Fruit fly (Drosophila melanogaster) whole organism, adult: ENCODE measurements around the gene SclA.

Source experiments
- CG11617 ChIP-seq: fragments of 200-800 bp; sonication (Bioruptor generic); optimal IDR thresholded peaks from 2 replicates; lab custom pipeline; 2017; ENCODE audit warnings: mild to moderate bottlenecking, missing biosample characterization, missing genetic modification reagents, missing genetic modification characterization
- CG12768 ChIP-seq: fragments of 200-800 bp; sonication (Bioruptor generic); optimal IDR thresholded peaks from 2 replicates; lab custom pipeline; 2017; ENCODE audit warnings: missing biosample characterization, missing genetic modification characterization, mild to moderate bottlenecking, moderate library complexity, missing genetic modification reagents
- CG14711 ChIP-seq: fragments of 200-800 bp; sonication (Bioruptor generic); optimal IDR thresholded peaks from 2 replicates; lab custom pipeline; 2018; ENCODE audit warnings: missing biosample characterization, mild to moderate bottlenecking, missing genetic modification characterization, moderate library complexity
- CG1620 ChIP-seq: fragments of 200-800 bp; sonication (Bioruptor generic); optimal IDR thresholded peaks from 2 replicates; lab custom pipeline; 2016; ENCODE audit warnings: missing biosample characterization, missing genetic modification characterization
- CG33017 ChIP-seq: fragments of 200-800 bp; sonication (Bioruptor generic); optimal IDR thresholded peaks from 2 replicates; lab custom pipeline; 2018; ENCODE audit warnings: missing biosample characterization, mild to moderate bottlenecking, missing genetic modification characterization, moderate library complexity
- CG5204 ChIP-seq: fragments of 200-800 bp; sonication (Bioruptor generic); optimal IDR thresholded peaks from 2 replicates; lab custom pipeline; 2016; ENCODE audit warnings: missing biosample characterization, missing genetic modification characterization
- CG7045 ChIP-seq: fragments of 200-800 bp; sonication (Bioruptor generic); optimal IDR thresholded peaks from 2 replicates; lab custom pipeline; 2017; ENCODE audit warnings: missing biosample characterization, mild to moderate bottlenecking, missing genetic modification characterization
- CG7101 ChIP-seq: fragments of 200-800 bp; sonication (Bioruptor generic); optimal IDR thresholded peaks from 2 replicates; lab custom pipeline; 2018; ENCODE audit warnings: missing biosample characterization, mild to moderate bottlenecking, missing genetic modification characterization, moderate library complexity
- Clk ChIP-seq: fragments of 200-800 bp; sonication (Bioruptor generic); optimal IDR thresholded peaks from 2 replicates; lab custom pipeline; 2017; ENCODE audit warnings: missing biosample characterization, missing genetic modification characterization
- Crg-1 ChIP-seq: fragments of 200-800 bp; sonication (Bioruptor generic); optimal IDR thresholded peaks from 2 replicates; lab custom pipeline; 2016; ENCODE audit warnings: missing biosample characterization, missing genetic modification characterization
- Hr96 ChIP-seq: fragments of 200-800 bp; sonication (Bioruptor generic); optimal IDR thresholded peaks from 2 replicates; lab custom pipeline; 2016; ENCODE audit warnings: missing biosample characterization, missing genetic modification characterization
- Mnt ChIP-seq: fragments of 200-800 bp; sonication (Bioruptor generic); optimal IDR thresholded peaks from 2 replicates; lab custom pipeline; 2016; ENCODE audit warnings: missing biosample characterization, mild to moderate bottlenecking, missing genetic modification characterization
- bab1 ChIP-seq: fragments of 200-800 bp; sonication (Bioruptor generic); optimal IDR thresholded peaks from 3 replicates; lab custom pipeline; 2019; ENCODE audit warnings: missing biosample characterization, mild to moderate bottlenecking, missing genetic modification characterization, moderate library complexity
- cic ChIP-seq: fragments of 200-800 bp; sonication (Bioruptor generic); optimal IDR thresholded peaks from 2 replicates; lab custom pipeline; 2017; ENCODE audit warnings: missing biosample characterization, mild to moderate bottlenecking, missing genetic modification characterization, moderate library complexity
- cnc ChIP-seq, 2 experiments: fragments of >200 bp; optimal IDR thresholded peaks; 2 replicates each; lab custom pipeline; 2017
- kay ChIP-seq: fragments of 200-800 bp; sonication (Bioruptor generic); peaks from one replicate; lab custom pipeline; 2016; ENCODE audit warnings: missing biosample characterization, missing genetic modification characterization, borderline replicate concordance
- ovo ChIP-seq: fragments of 200-800 bp; sonication (Bioruptor generic); optimal IDR thresholded peaks from 2 replicates; lab custom pipeline; 2016; ENCODE audit warnings: missing biosample characterization, missing genetic modification characterization
- pad ChIP-seq: fragments of 200-800 bp; sonication (Bioruptor generic); optimal IDR thresholded peaks from 3 replicates; lab custom pipeline; 2017; ENCODE audit warnings: missing biosample characterization, missing genetic modification characterization, mild to moderate bottlenecking, moderate library complexity, missing genetic modification reagents
- tj ChIP-seq: fragments of 200-800 bp; sonication (Bioruptor generic); optimal IDR thresholded peaks from 3 replicates; lab custom pipeline; 2017; ENCODE audit warnings: missing biosample characterization, mild to moderate bottlenecking, missing genetic modification characterization, moderate library complexity
- toe ChIP-seq: fragments of 200-800 bp; sonication (Bioruptor generic); optimal IDR thresholded peaks from 2 replicates; lab custom pipeline; 2016; ENCODE audit warnings: missing biosample characterization, missing genetic modification characterization

The SclA gene

DNA sequence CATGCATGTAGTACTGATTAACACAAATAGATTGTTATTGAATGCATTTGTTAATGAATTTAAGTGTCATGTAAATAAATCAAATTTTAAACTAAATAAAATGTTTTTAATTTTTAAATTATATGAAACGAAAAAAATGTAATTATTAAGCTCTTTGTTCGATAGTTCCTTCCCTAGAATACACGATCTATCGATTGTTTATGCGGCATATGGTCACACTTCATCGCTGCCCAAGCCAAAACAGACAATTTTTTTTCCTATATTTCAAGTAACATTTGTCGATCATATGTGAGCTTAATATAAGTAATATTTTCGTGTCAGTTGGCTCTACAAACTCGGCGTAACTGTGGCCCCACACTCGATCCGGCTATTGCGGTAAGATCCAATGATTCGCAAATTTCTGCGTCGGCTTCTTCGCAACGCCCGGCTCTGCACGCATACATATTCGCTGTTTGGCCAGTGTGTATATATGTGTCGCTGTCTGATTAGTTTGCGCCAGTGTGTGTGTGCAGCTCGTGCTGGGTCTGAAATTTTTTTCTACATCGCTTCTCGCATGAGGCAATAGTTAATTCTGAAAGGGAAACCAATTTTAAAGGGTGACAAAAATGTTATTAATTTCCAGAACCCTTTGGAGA lies 10.8 kb upstream of the SclA start, which contains the start of gene AspRS-m:
Gene AspRS-m (plus strand): TSS at position 207 of the 635 bp plus-strand sequence.
- TF ChIP-seq CG14711 (peak; percentile 40), toe (GFP tag; lab: Kevin White, UChicago) (peak; percentile 10), kay (GFP tag; lab: Kevin White, UChicago) (no peak), Mnt (peak; percentile 65), CG1620 (GFP tag; lab: Kevin White, UChicago) (no peak), bab1 (GFP tag; lab: Kevin White, UChicago) (peak; percentile 6), cic (GFP tag; lab: Kevin White, UChicago) (no peak), tj (peak; percentile 3)

- no peak for TF ChIP-seq CG33017 (tag; lab: Kevin White, UChicago)
- TF ChIP-seq toe (GFP tag; lab: Kevin White, UChicago) = no peak
- TF ChIP-seq Mnt = no peak
- TF ChIP-seq CG7101 (tag; lab: Kevin White, UChicago) = no peak
- no peak for TF ChIP-seq CG5204 (GFP tag; lab: Kevin White, UChicago)
- TF ChIP-seq CG12768 (GFP tag; lab: Kevin White, UChicago) = no peak
Observed at dm6 chr2L:16834402-16834801, 3.4 kb upstream of the SclA start, which contains the start of gene CG13282. CG13282 (minus strand) TSS chr2L:16834502.

dm6 chr2L:16837158-16837557 lies 614 bp upstream of the SclA start, which contains the start of gene Nepl9:
Nepl9 (minus strand) TSS chr2L:16837258.
- no peak for TF ChIP-seq CG5204 (GFP tag; lab: Kevin White, UChicago)

- no peak for TF ChIP-seq toe (GFP tag; lab: Kevin White, UChicago)
- no peak for TF ChIP-seq cnc (optimal IDR thresholded peaks at IDR 0.05; lab: Kevin White, UChicago)
- no peak for TF ChIP-seq Clk
- TF ChIP-seq ovo (GFP tag; lab: Kevin White, UChicago) = no peak
- no peak for TF ChIP-seq Mnt
- TF ChIP-seq kay (GFP tag; lab: Kevin White, UChicago) = no peak
- TF ChIP-seq cic (GFP tag; lab: Kevin White, UChicago) = no peak
- TF ChIP-seq CG1620 (GFP tag; lab: Kevin White, UChicago) = no peak
- TF ChIP-seq pad (GFP tag; lab: Kevin White, UChicago) = no peak
- no peak for TF ChIP-seq Crg-1 (GFP tag; lab: Kevin White, UChicago)
- no peak for TF ChIP-seq CG7101 (tag; lab: Kevin White, UChicago)
- TF ChIP-seq tj = no peak
- TF ChIP-seq bab1 (GFP tag; lab: Kevin White, UChicago) = no peak
- TF ChIP-seq CG5204 (GFP tag; lab: Kevin White, UChicago) = no peak
- no peak for TF ChIP-seq CG7045 (GFP tag; lab: Kevin White, UChicago)
- no peak for TF ChIP-seq CG33017 (tag; lab: Kevin White, UChicago)
- TF ChIP-seq CG11617 = no peak
- no peak for TF ChIP-seq CG14711
- no peak for TF ChIP-seq Hr96 (GFP tag; lab: Kevin White, UChicago)
Observed at dm6 chr2L:16839665-16840064, 1.9 kb downstream of the SclA start.

dm6 chr2L:16842505-16842904 lies 4.7 kb downstream of the SclA start:
- no peak for TF ChIP-seq toe (GFP tag; lab: Kevin White, UChicago)
- TF ChIP-seq CG7045 (GFP tag; lab: Kevin White, UChicago) = no peak
- TF ChIP-seq cic (GFP tag; lab: Kevin White, UChicago) = no peak
- no peak for TF ChIP-seq CG33017 (tag; lab: Kevin White, UChicago)
- no peak for TF ChIP-seq Crg-1 (GFP tag; lab: Kevin White, UChicago)
- no peak for TF ChIP-seq pad (GFP tag; lab: Kevin White, UChicago)
- no peak for TF ChIP-seq CG1620 (GFP tag; lab: Kevin White, UChicago)
- no peak for TF ChIP-seq Mnt
- no peak for TF ChIP-seq ovo (GFP tag; lab: Kevin White, UChicago)
- TF ChIP-seq Hr96 (GFP tag; lab: Kevin White, UChicago) = no peak
- TF ChIP-seq kay (GFP tag; lab: Kevin White, UChicago) = no peak
- no peak for TF ChIP-seq bab1 (GFP tag; lab: Kevin White, UChicago)
- no peak for TF ChIP-seq CG12768 (GFP tag; lab: Kevin White, UChicago)
- TF ChIP-seq tj = no peak

DNA sequence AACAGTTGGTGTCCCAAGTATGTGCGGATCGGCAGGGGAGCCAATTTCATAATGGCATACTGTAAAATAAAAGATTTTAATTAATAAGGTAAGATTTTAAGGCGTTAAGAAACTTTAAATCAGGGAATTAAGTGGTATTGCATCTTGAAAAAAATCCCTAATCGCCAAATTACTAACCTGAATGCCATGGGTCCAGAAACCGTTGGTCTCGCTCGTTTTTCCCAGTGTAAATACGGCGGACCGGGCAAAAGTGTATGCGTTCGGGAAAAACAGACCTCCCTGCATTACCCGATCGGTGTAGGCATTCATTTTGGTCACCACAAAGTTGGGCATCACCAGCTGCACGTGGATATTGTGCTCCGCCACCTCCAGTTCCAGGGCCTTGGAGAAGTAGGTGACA lies 5.6 kb downstream of the SclA start:
- TF ChIP-seq kay (GFP tag; lab: Kevin White, UChicago) (peak; percentile 53), tj (no peak)

DNA sequence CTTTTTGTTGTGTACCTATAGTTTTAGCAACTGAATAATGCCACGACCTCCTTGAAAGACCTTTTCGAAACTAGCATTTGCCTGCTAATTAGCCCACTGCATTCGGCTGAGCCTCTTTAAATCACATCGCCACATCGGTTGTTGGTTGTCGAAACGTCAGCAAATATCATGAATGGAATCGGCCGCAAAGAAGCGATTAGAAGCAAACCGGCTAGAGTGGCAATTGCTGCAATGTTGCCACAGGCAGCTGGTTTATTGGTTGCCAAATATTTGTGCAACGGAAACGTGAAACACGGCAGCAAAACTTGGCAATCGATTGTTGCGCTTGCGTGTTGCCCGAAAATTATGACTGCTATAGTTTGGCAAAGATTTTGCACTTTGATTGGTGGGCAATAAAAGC lies 7.4 kb downstream of the SclA start:
- TF ChIP-seq Mnt = no peak
- no peak for TF ChIP-seq CG33017 (tag; lab: Kevin White, UChicago)
- TF ChIP-seq CG7101 (tag; lab: Kevin White, UChicago) = no peak
- TF ChIP-seq pad (GFP tag; lab: Kevin White, UChicago) = no peak
- no peak for TF ChIP-seq cnc (optimal IDR thresholded peaks at IDR 0.05; lab: Kevin White, UChicago)
- TF ChIP-seq CG14711 = no peak
- TF ChIP-seq tj = no peak
- TF ChIP-seq Clk = no peak
- no peak for TF ChIP-seq cic (GFP tag; lab: Kevin White, UChicago)
- no peak for TF ChIP-seq CG7045 (GFP tag; lab: Kevin White, UChicago)
- no peak for TF ChIP-seq CG1620 (GFP tag; lab: Kevin White, UChicago)
- TF ChIP-seq CG11617 = no peak
